Worm (Caenorhabditis elegans) whole organism, L1 larva: Measurements from ENCODE around the gene jmjd-4.

Experiments
- C16A3.4 ChIP-seq: fragments of 150-350 bp; optimal IDR thresholded peaks from 2 replicates; lab custom pipeline; 2014; ENCODE audit warnings: missing biosample characterization, missing genetic modification characterization
- C34B4.2 ChIP-seq: sonication (generic microtip); optimal IDR thresholded peaks from 2 replicates; lab custom pipeline; 2017; ENCODE audit warnings: mild to moderate bottlenecking, missing genetic modification characterization, missing compliant biosample characterization
- Y116A8C.19 ChIP-seq: sonication (generic microtip); optimal IDR thresholded peaks from 2 replicates; lab custom pipeline; 2016; ENCODE audit warnings: missing compliant biosample characterization, missing genetic modification characterization, borderline replicate concordance
- aha-1 ChIP-seq: fragments of 150-350 bp; optimal IDR thresholded peaks from 2 replicates; lab custom pipeline; 2014; ENCODE audit warnings: missing biosample characterization, missing genetic modification characterization
- alr-1 ChIP-seq: fragments of 200-800 bp; sonication (Bioruptor generic); optimal IDR thresholded peaks from 2 replicates; lab custom pipeline; 2018; ENCODE audit warnings: borderline replicate concordance, mild to moderate bottlenecking, missing genetic modification characterization, missing compliant biosample characterization
- aly-2 ChIP-seq: fragments of 150-350 bp; optimal IDR thresholded peaks from 2 replicates; lab custom pipeline; 2014; ENCODE audit warnings: missing biosample characterization, missing genetic modification characterization
- ceh-63 ChIP-seq: fragments of 200-800 bp; sonication (Bioruptor generic); optimal IDR thresholded peaks from 2 replicates; lab custom pipeline; 2018; ENCODE audit warnings: mild to moderate bottlenecking, missing genetic modification characterization, missing compliant biosample characterization
- ceh-8 ChIP-seq: fragments of 200-800 bp; sonication (Bioruptor generic); optimal IDR thresholded peaks from 2 replicates; lab custom pipeline; 2018; ENCODE audit warnings: mild to moderate bottlenecking, missing genetic modification characterization, moderate library complexity, missing compliant biosample characterization
- ceh-82 ChIP-seq, 3 experiments: fragments of 150-350 bp in 1 of 3; sonication (generic microtip) in 2 of 3; optimal IDR thresholded peaks; 2 replicates each; lab custom pipeline; 2014 to 2017; ENCODE audit warnings: missing biosample characterization in 3 of 3, missing genetic modification characterization in 3 of 3
- ceh-90 ChIP-seq: sonication (generic microtip); optimal IDR thresholded peaks from 2 replicates; lab custom pipeline; 2016; ENCODE audit warnings: missing genetic modification characterization, missing compliant biosample characterization
- ces-1 ChIP-seq: fragments of 150-350 bp; optimal IDR thresholded peaks from 2 replicates; lab custom pipeline; 2014; ENCODE audit warnings: missing biosample characterization, missing genetic modification reagents, missing genetic modification characterization
- efl-3 ChIP-seq: fragments of 200-800 bp; sonication (Bioruptor generic); optimal IDR thresholded peaks from 2 replicates; lab custom pipeline; 2018; ENCODE audit warnings: mild to moderate bottlenecking, missing genetic modification characterization, missing compliant biosample characterization
- egl-27 ChIP-seq, 2 experiments: fragments of 150-350 bp in 1 of 2; sonication (generic microtip); optimal IDR thresholded peaks; 3 replicates each; lab custom pipeline; 2017 to 2018; ENCODE audit warnings: missing biosample characterization in 2 of 2, missing genetic modification characterization in 2 of 2, missing genetic modification reagents in 2 of 2
- elt-2 ChIP-seq: sonication (generic microtip); optimal IDR thresholded peaks from 2 replicates; lab custom pipeline; 2016; ENCODE audit warnings: missing genetic modification characterization, mild to moderate bottlenecking, inconsistent platforms, missing compliant biosample characterization, missing genetic modification reagents
- elt-3 ChIP-seq, 6 experiments: fragments of 150-350 bp in 1 of 6; sonication (generic microtip); optimal IDR thresholded peaks; 2 replicates each; lab custom pipeline; 2017 to 2018; ENCODE audit warnings: missing biosample characterization in 6 of 6, missing genetic modification characterization in 6 of 6, inconsistent platforms in 1 of 6
- fkh-10 ChIP-seq: sonication (generic microtip); optimal IDR thresholded peaks from 2 replicates; lab custom pipeline; 2017; ENCODE audit warnings: missing biosample characterization, missing genetic modification reagents, missing genetic modification characterization
- fkh-4 ChIP-seq: sonication (generic microtip); optimal IDR thresholded peaks from 2 replicates; lab custom pipeline; 2016; ENCODE audit warnings: missing compliant biosample characterization, missing genetic modification characterization, borderline replicate concordance
- fkh-8 ChIP-seq: sonication (generic microtip); optimal IDR thresholded peaks from 2 replicates; lab custom pipeline; 2016; ENCODE audit warnings: mild to moderate bottlenecking, missing genetic modification characterization, missing compliant biosample characterization
- grh-1 ChIP-seq: fragments of 200-800 bp; sonication (Bioruptor generic); IDR thresholded peaks from 2 replicates; pipeline ENCODE4 v1.3.6; 2022; ENCODE audit warnings: missing genetic modification reagents, missing genetic modification characterization, missing compliant biosample characterization
- hpl-2 ChIP-seq: fragments of 150-350 bp; optimal IDR thresholded peaks from 2 replicates; lab custom pipeline; 2014; ENCODE audit warnings: missing biosample characterization, missing genetic modification reagents, missing genetic modification characterization
- irx-1 ChIP-seq: sonication (generic microtip); optimal IDR thresholded peaks from 2 replicates; lab custom pipeline; 2016; ENCODE audit warnings: missing genetic modification characterization, missing compliant biosample characterization
- isw-1 ChIP-seq: fragments of 200-800 bp; sonication (Bioruptor generic); IDR thresholded peaks from 2 replicates; pipeline ENCODE4 v1.3.6; 2022; ENCODE audit warnings: missing genetic modification characterization, missing compliant biosample characterization
- jun-1 ChIP-seq: fragments of 150-350 bp; optimal IDR thresholded peaks from 2 replicates; lab custom pipeline; 2014; ENCODE audit warnings: missing biosample characterization, missing genetic modification reagents, missing genetic modification characterization
- lin-15B ChIP-seq: fragments of 150-350 bp; sonication (generic microtip); optimal IDR thresholded peaks from 3 replicates; lab custom pipeline; 2014; ENCODE audit warnings: missing biosample characterization, missing genetic modification characterization
- lin-35 ChIP-seq, 2 experiments: fragments of 150-350 bp; optimal IDR thresholded peaks; 2 replicates each; lab custom pipeline; 2014; ENCODE audit warnings: missing biosample characterization in 2 of 2, missing genetic modification characterization in 2 of 2, missing genetic modification reagents in 2 of 2
- lin-39 ChIP-seq: fragments of 150-350 bp; optimal IDR thresholded peaks from 2 replicates; lab custom pipeline; 2014; ENCODE audit warnings: missing biosample characterization, missing genetic modification reagents, missing genetic modification characterization
- lsy-2 ChIP-seq, 2 experiments: fragments of 150-350 bp; optimal IDR thresholded peaks; 2 replicates each; lab custom pipeline; 2014; ENCODE audit warnings: missing biosample characterization in 2 of 2, missing genetic modification characterization in 2 of 2
- mab-9 ChIP-seq: fragments of 200-800 bp; sonication (Bioruptor generic); IDR thresholded peaks from 2 replicates; pipeline ENCODE4 v1.3.6; 2022; ENCODE audit warnings: missing genetic modification reagents, missing genetic modification characterization, missing compliant biosample characterization
- mef-2 ChIP-seq: fragments of 150-350 bp; optimal IDR thresholded peaks from 2 replicates; lab custom pipeline; 2014; ENCODE audit warnings: missing biosample characterization, missing genetic modification characterization
- mep-1 ChIP-seq: fragments of 150-350 bp; optimal IDR thresholded peaks from 2 replicates; lab custom pipeline; 2014; ENCODE audit warnings: missing biosample characterization, missing genetic modification characterization
- nhr-11 ChIP-seq: fragments of 150-350 bp; optimal IDR thresholded peaks from 2 replicates; lab custom pipeline; 2014; ENCODE audit warnings: missing biosample characterization, missing genetic modification characterization
- nhr-20 ChIP-seq: sonication (generic microtip); optimal IDR thresholded peaks from 2 replicates; lab custom pipeline; 2016; ENCODE audit warnings: mild to moderate bottlenecking, missing genetic modification characterization, missing compliant biosample characterization
- nhr-237 ChIP-seq: fragments of 150-350 bp; optimal IDR thresholded peaks from 2 replicates; lab custom pipeline; 2014; ENCODE audit warnings: missing biosample characterization, missing genetic modification characterization
- nhr-28 ChIP-seq: fragments of 150-350 bp; optimal IDR thresholded peaks from 2 replicates; lab custom pipeline; 2014; ENCODE audit warnings: missing biosample characterization, missing genetic modification characterization
- nhr-76 ChIP-seq: sonication (generic microtip); optimal IDR thresholded peaks from 2 replicates; lab custom pipeline; 2017; ENCODE audit warnings: missing biosample characterization, missing genetic modification characterization
- nhr-77 ChIP-seq: fragments of 150-350 bp; optimal IDR thresholded peaks from 2 replicates; lab custom pipeline; 2014; ENCODE audit warnings: missing biosample characterization, missing genetic modification characterization
- nhr-84 ChIP-seq: sonication (generic microtip); optimal IDR thresholded peaks from 2 replicates; lab custom pipeline; 2017; ENCODE audit warnings: missing biosample characterization, missing genetic modification characterization
- nhr-85 ChIP-seq: sonication (generic microtip); peaks from one replicate; lab custom pipeline; 2016; ENCODE audit warnings: missing genetic modification characterization, inconsistent platforms, missing compliant biosample characterization
- pag-3 ChIP-seq: sonication (generic microtip); optimal IDR thresholded peaks from 2 replicates; lab custom pipeline; 2017; ENCODE audit warnings: missing genetic modification characterization, mild to moderate bottlenecking, missing compliant biosample characterization, antibody characterized with exemption, borderline replicate concordance; ENCODE audit not compliant: insufficient read depth
- pqm-1 ChIP-seq: sonication (generic microtip); optimal IDR thresholded peaks from 3 replicates; lab custom pipeline; 2017; ENCODE audit warnings: missing biosample characterization, missing genetic modification characterization
- snpc-4 ChIP-seq: fragments of 150-350 bp; optimal IDR thresholded peaks from 2 replicates; lab custom pipeline; 2014; ENCODE audit warnings: missing biosample characterization, missing genetic modification characterization
- sox-4 ChIP-seq: sonication (generic microtip); optimal IDR thresholded peaks from 2 replicates; lab custom pipeline; 2016; ENCODE audit warnings: missing genetic modification characterization, missing compliant biosample characterization
- sptf-1 ChIP-seq: fragments of 150-350 bp; optimal IDR thresholded peaks from 2 replicates; lab custom pipeline; 2014; ENCODE audit warnings: missing biosample characterization, missing genetic modification characterization
- sup-37 ChIP-seq: fragments of 200-800 bp; sonication (Bioruptor generic); optimal IDR thresholded peaks from 2 replicates; lab custom pipeline; 2018; ENCODE audit warnings: mild to moderate bottlenecking, missing genetic modification characterization, missing compliant biosample characterization
- swsn-7 ChIP-seq: sonication (generic microtip); optimal IDR thresholded peaks from 2 replicates; lab custom pipeline; 2016; ENCODE audit warnings: missing genetic modification characterization, missing compliant biosample characterization
- tbx-2 ChIP-seq: sonication (generic microtip); optimal IDR thresholded peaks from 2 replicates; lab custom pipeline; 2016; ENCODE audit warnings: missing genetic modification characterization, missing compliant biosample characterization
- tlp-1 ChIP-seq: fragments of 150-350 bp; optimal IDR thresholded peaks from 2 replicates; lab custom pipeline; 2014; ENCODE audit warnings: missing biosample characterization, missing genetic modification characterization
- unc-30 ChIP-seq: sonication (generic microtip); optimal IDR thresholded peaks from 2 replicates; lab custom pipeline; 2017; ENCODE audit warnings: missing biosample characterization, missing genetic modification characterization
- unc-86 ChIP-seq: sonication (generic microtip); optimal IDR thresholded peaks from 2 replicates; lab custom pipeline; 2016; ENCODE audit warnings: missing genetic modification characterization, missing compliant biosample characterization
- unc-98 ChIP-seq: fragments of 200-800 bp; sonication (Bioruptor generic); IDR thresholded peaks from 2 replicates; pipeline ENCODE4 v1.3.6; 2022; ENCODE audit warnings: missing genetic modification characterization, missing compliant biosample characterization
- xbp-1 ChIP-seq: sonication (generic microtip); optimal IDR thresholded peaks from 2 replicates; lab custom pipeline; 2016; ENCODE audit warnings: missing genetic modification characterization, missing compliant biosample characterization
- zag-1 ChIP-seq: fragments of 150-350 bp; optimal IDR thresholded peaks from 2 replicates; lab custom pipeline; 2014; ENCODE audit warnings: missing biosample characterization, missing genetic modification characterization
- zip-4 ChIP-seq: fragments of 200-800 bp; sonication (Bioruptor generic); optimal IDR thresholded peaks from 2 replicates; lab custom pipeline; 2018; ENCODE audit warnings: mild to moderate bottlenecking, missing genetic modification characterization, moderate library complexity, missing compliant biosample characterization
- ztf-11 ChIP-seq, 2 experiments: sonication (generic microtip); optimal IDR thresholded peaks; 2 replicates each; lab custom pipeline; 2016 to 2017; ENCODE audit warnings: missing genetic modification characterization in 2 of 2, missing biosample characterization in 1 of 2, missing compliant biosample characterization in 1 of 2

The jmjd-4 gene

ce11 chrIII:10284214-10284613 is 49.6 kb downstream of the jmjd-4 start (continued):
- no peak for TF ChIP-seq ceh-90 (tag; lab: Kevin White, UChicago)
- no peak for TF ChIP-seq C16A3.4 (tag; lab: Kevin White, UChicago)
- no peak for TF ChIP-seq jun-1 (tag; lab: Kevin White, UChicago)
- peak; percentile 47 to 58 (median 56) for TF ChIP-seq ceh-82 (tag; optimal IDR thresholded peaks at IDR 0.05; lab: Kevin White, UChicago)
- no peak for TF ChIP-seq nhr-28
- TF ChIP-seq unc-98 (GFP tag; lab: Robert Waterston, UW) = no peak
- peak; percentile 68 for TF ChIP-seq tbx-2 (tag; lab: Kevin White, UChicago)
- no peak for TF ChIP-seq tlp-1
- peak; percentile 82 for TF ChIP-seq unc-86
- no peak for TF ChIP-seq irx-1 (tag; lab: Kevin White, UChicago)
- no peak for TF ChIP-seq pag-3
- TF ChIP-seq unc-30 = no peak
- no peak for TF ChIP-seq sptf-1 (tag; lab: Kevin White, UChicago)
- no peak for TF ChIP-seq nhr-11
- no peak for TF ChIP-seq C34B4.2 (tag; lab: Kevin White, UChicago)
- no peak for TF ChIP-seq sox-4
- peak; percentile 25; the same call in 1 of the 2 replicates for TF ChIP-seq mab-9
- TF ChIP-seq sup-37 (GFP tag; lab: Kevin White, UChicago) = no peak
- peak; percentile 91 for TF ChIP-seq fkh-8 (tag; lab: Kevin White, UChicago)
- TF ChIP-seq xbp-1 (tag; lab: Kevin White, UChicago) = peak; percentile 49
- TF ChIP-seq elt-2 (tag; lab: Kevin White, UChicago) = no peak
- no peak for TF ChIP-seq ceh-63
- TF ChIP-seq elt-3 (tag; optimal IDR thresholded peaks at IDR 0.05; lab: Kevin White, UChicago) = no peak
- no peak for TF ChIP-seq nhr-76 (tag; lab: Kevin White, UChicago)
- no peak for TF ChIP-seq nhr-77 (tag; lab: Kevin White, UChicago)
- TF ChIP-seq mep-1 (tag; lab: Kevin White, UChicago) = peak; percentile 13
- TF ChIP-seq nhr-237 (tag; lab: Kevin White, UChicago) = no peak
- TF ChIP-seq nhr-85 (tag; lab: Kevin White, UChicago) = no peak
- TF ChIP-seq alr-1 = no peak
- no peak for TF ChIP-seq nhr-84 (tag; lab: Kevin White, UChicago)
- TF ChIP-seq swsn-7 (tag; lab: Kevin White, UChicago) = peak; percentile 69
- no peak for TF ChIP-seq zag-1 (tag; lab: Kevin White, UChicago)
- TF ChIP-seq isw-1 (GFP tag; lab: Robert Waterston, UW) = peak; percentile 69
- no peak for TF ChIP-seq aly-2
- TF ChIP-seq fkh-4 (tag; lab: Kevin White, UChicago) = no peak
- TF ChIP-seq snpc-4 (tag; lab: Kevin White, UChicago) = peak; percentile 16
- no peak for TF ChIP-seq lin-39
- TF ChIP-seq hpl-2 (GFP tag; lab: Kevin White, UChicago) = no peak
- no peak for TF ChIP-seq ztf-11 (tag; optimal IDR thresholded peaks at IDR 0.05; lab: Kevin White, UChicago)
- peak; percentile 13 for TF ChIP-seq ceh-8 (GFP tag; lab: Kevin White, UChicago)
- TF ChIP-seq egl-27 (tag; optimal IDR thresholded peaks at IDR 0.05; lab: Kevin White, UChicago) = peak in 1 of 2 experiments; percentile 22
- no peak for TF ChIP-seq lin-15B (tag; lab: Kevin White, UChicago)
- TF ChIP-seq lin-35 (GFP tag; optimal IDR thresholded peaks at IDR 0.05; lab: Kevin White, UChicago) = peak in 1 of 2 experiments; percentile 29
- TF ChIP-seq efl-3 (GFP tag; lab: Kevin White, UChicago) = no peak
- peak; percentile 48 to 65 for TF ChIP-seq lsy-2 (tag; optimal IDR thresholded peaks at IDR 0.05; lab: Kevin White, UChicago)
- TF ChIP-seq fkh-10 (GFP tag; lab: Kevin White, UChicago) = peak; percentile 82
- peak; percentile 11 for TF ChIP-seq nhr-20 (tag; lab: Kevin White, UChicago)
- TF ChIP-seq zip-4 (GFP tag; lab: Kevin White, UChicago) = no peak
- peak; percentile 24 for TF ChIP-seq ces-1 (GFP tag; lab: Kevin White, UChicago)
- TF ChIP-seq aha-1 (tag; lab: Kevin White, UChicago) = no peak
- TF ChIP-seq grh-1 (GFP tag; lab: Robert Waterston, UW) = no peak
- TF ChIP-seq Y116A8C.19 (tag; lab: Kevin White, UChicago) = no peak
- peak; percentile 8 for TF ChIP-seq mef-2 (tag; lab: Kevin White, UChicago)
- no peak for TF ChIP-seq pqm-1
